Worm (Caenorhabditis elegans) whole organism, late embryonic: Measurements from ENCODE around the gene col-8.

Source experiments
- C38D4.7 ChIP-seq: fragments of 200-800 bp; sonication (Bioruptor generic); optimal IDR thresholded peaks from 2 replicates; lab custom pipeline; 2018; ENCODE audit warnings: mild to moderate bottlenecking, missing genetic modification characterization, moderate library complexity, missing compliant biosample characterization
- T23F11.4 ChIP-seq: fragments of 200-800 bp; sonication (Bioruptor generic); optimal IDR thresholded peaks from 2 replicates; lab custom pipeline; 2018; ENCODE audit warnings: mild to moderate bottlenecking, missing genetic modification characterization, missing compliant biosample characterization
- ama-1 ChIP-seq: fragments of 150-350 bp; optimal IDR thresholded peaks from 2 replicates; lab custom pipeline; 2014
- ceh-34 ChIP-seq: sonication (generic microtip); optimal IDR thresholded peaks from 2 replicates; lab custom pipeline; 2016; ENCODE audit warnings: mild to moderate bottlenecking, missing genetic modification characterization, missing compliant biosample characterization
- ceh-9 ChIP-seq: sonication (generic microtip); optimal IDR thresholded peaks from 2 replicates; lab custom pipeline; 2016; ENCODE audit warnings: mild to moderate bottlenecking, missing genetic modification characterization, inconsistent platforms, missing compliant biosample characterization
- fkh-10 ChIP-seq: fragments of 150-350 bp; optimal IDR thresholded peaks from 2 replicates; lab custom pipeline; 2014; ENCODE audit warnings: missing biosample characterization, missing genetic modification reagents, missing genetic modification characterization
- fkh-6 ChIP-seq: sonication (generic microtip); optimal IDR thresholded peaks from 2 replicates; lab custom pipeline; 2016; ENCODE audit warnings: missing genetic modification characterization, missing compliant biosample characterization
- mec-3 ChIP-seq: sonication (generic microtip); optimal IDR thresholded peaks from 2 replicates; lab custom pipeline; 2016; ENCODE audit warnings: borderline replicate concordance, missing genetic modification characterization, missing compliant biosample characterization

The col-8 gene

DNA sequence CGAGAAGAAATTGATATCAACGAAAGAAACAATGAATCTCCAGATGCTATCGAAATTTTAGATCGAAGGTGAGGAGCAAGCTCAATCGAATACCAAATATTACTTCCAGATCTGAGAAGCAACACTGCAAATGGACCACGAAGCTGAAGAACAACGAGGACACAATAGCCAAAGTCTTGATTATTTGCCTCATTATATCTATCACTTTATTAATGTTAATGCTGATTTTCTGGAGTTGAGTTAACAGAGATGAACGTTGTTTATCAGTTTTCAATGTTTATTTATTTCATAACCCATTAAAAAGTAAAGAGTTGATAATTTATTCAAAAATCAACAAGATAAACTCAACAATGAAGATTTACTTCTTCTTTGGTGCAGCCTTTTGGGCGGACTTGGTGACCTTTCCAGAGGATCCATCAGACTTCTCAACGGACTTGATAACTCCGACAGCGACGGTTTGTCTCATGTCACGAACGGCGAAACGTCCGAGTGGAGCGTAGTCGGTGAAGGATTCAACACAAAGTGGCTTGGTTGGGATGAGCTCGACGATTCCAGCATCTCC lies 50.5 kb downstream of the col-8 start:
- TF ChIP-seq ceh-34 (tag; lab: Kevin White, UChicago) (no peak), fkh-6 (tag; lab: Kevin White, UChicago) (no peak), fkh-10 (GFP tag; lab: Kevin White, UChicago) (no peak), ceh-9 (tag; lab: Kevin White, UChicago) (no peak), mec-3 (tag; lab: Kevin White, UChicago) (no peak), T23F11.4 (no peak), ama-1 (no peak), C38D4.7 (GFP tag; lab: Kevin White, UChicago) (no peak)
- TF ChIP-seq, all 69 proteins: peak for 0
